Fruit fly (Drosophila melanogaster): ENCODE measurements around the gene FucTB.
A peak's percentile ranks its signal among the peaks of the same experiment; 100 is the strongest.

Gene FucTB

dm6 chr2L:9388013-9388605, 42.7 kb downstream of the FucTB start (continued):
- TF ChIP-seq Ptx1 (GFP tag; IDR thresholded peaks at IDR 0.05) (peak; percentile 79), CG10654 (GFP tag; optimal IDR thresholded peaks at IDR 0.05) (peak; percentile 46), Sry-β (GFP tag; optimal IDR thresholded peaks at IDR 0.05) (no peak), ems (GFP tag; optimal IDR thresholded peaks at IDR 0.05) (peak; percentile 59), psq (GFP tag; optimal IDR thresholded peaks at IDR 0.05) (peak; percentile 28), Rfx (GFP tag; IDR thresholded peaks at IDR 0.05) (peak; percentile 94), CG18476 (GFP tag; optimal IDR thresholded peaks at IDR 0.05) (peak; percentile 20), Bdp1 (GFP tag; optimal IDR thresholded peaks at IDR 0.05) (peak; percentile 29), pb (GFP tag; optimal IDR thresholded peaks at IDR 0.05) (peak; percentile 66), ci (GFP tag; IDR thresholded peaks at IDR 0.05) (0 out of 3 replicates have a peak, but pooled peaks have one; percentile 32), CG17361 (GFP tag; IDR thresholded peaks at IDR 0.05) (peak; percentile 29; the same call in 1 of the 3 replicates), BEAF-32 (GFP tag; optimal IDR thresholded peaks at IDR 0.05) (no peak), CG1024 (GFP tag; IDR thresholded peaks at IDR 0.05) (no peak), CG9215 (GFP tag; IDR thresholded peaks at IDR 0.05) (peak; percentile 58), gsb (GFP tag; IDR thresholded peaks at IDR 0.05) (peak; percentile 69), CG30403 (GFP tag; optimal IDR thresholded peaks at IDR 0.05) (peak; percentile 75), HLHmδ (GFP tag; optimal IDR thresholded peaks at IDR 0.05) (no peak), CG8089 (GFP tag; optimal IDR thresholded peaks at IDR 0.05) (no peak), mam (GFP tag; optimal IDR thresholded peaks at IDR 0.05) (peak; percentile 88), Xrp1 (GFP tag; IDR thresholded peaks at IDR 0.05) (peak; percentile 29; the same call in 1 of the 2 replicates), BtbVII (GFP tag; optimal IDR thresholded peaks at IDR 0.05) (peak; percentile 55), CG1233 (GFP tag; optimal IDR thresholded peaks at IDR 0.05) (peak; percentile 40), CG31388 (GFP tag; optimal IDR thresholded peaks at IDR 0.05) (no peak), twi (tag; optimal IDR thresholded peaks at IDR 0.05) (no peak), z (GFP tag; IDR thresholded peaks at IDR 0.05) (no peak), Lpt (GFP tag; optimal IDR thresholded peaks at IDR 0.05) (no peak), Max (GFP tag; optimal IDR thresholded peaks at IDR 0.05) (peak; percentile 40), usp (GFP tag; optimal IDR thresholded peaks at IDR 0.05) (no peak), slou (GFP tag; optimal IDR thresholded peaks at IDR 0.05) (peak; percentile 52), CG8478 (optimal IDR thresholded peaks at IDR 0.05) (no peak), gcm (GFP tag; optimal IDR thresholded peaks at IDR 0.05) (no peak), Dfd (GFP tag; optimal IDR thresholded peaks at IDR 0.05) (no peak), CG31224 (GFP tag; IDR thresholded peaks at IDR 0.05) (peak; percentile 51; the same call in 1 of the 2 replicates), jigr1 (GFP tag; IDR thresholded peaks at IDR 0.05) (no peak), CG6654 (GFP tag; optimal IDR thresholded peaks at IDR 0.05) (no peak), wek (GFP tag; optimal IDR thresholded peaks at IDR 0.05) (no peak), dmrt99B (tag; optimal IDR thresholded peaks at IDR 0.05) (peak; percentile 66), Hand (GFP tag; optimal IDR thresholded peaks at IDR 0.05) (no peak), Hr51 (GFP tag; optimal IDR thresholded peaks at IDR 0.05) (peak; percentile 53 to 58), tin (GFP tag; optimal IDR thresholded peaks at IDR 0.05) (peak; percentile 54), HLH54F (GFP tag; optimal IDR thresholded peaks at IDR 0.05) (peak; percentile 82), CG8290 (GFP tag; optimal IDR thresholded peaks at IDR 0.05) (no peak), CG8290 (tag; optimal IDR thresholded peaks at IDR 0.05) (peak in 1 of 2 experiments; percentile 95), Hr39 (optimal IDR thresholded peaks at IDR 0.05) (no peak), CG15073 (GFP tag; optimal IDR thresholded peaks at IDR 0.05) (no peak), Mrtf (GFP tag; IDR thresholded peaks at IDR 0.05) (peak; percentile 59; the same call in 1 of the 3 replicates), Meics (GFP tag; optimal IDR thresholded peaks at IDR 0.05) (peak; percentile 82), CG18764 (GFP tag; optimal IDR thresholded peaks at IDR 0.05) (peak; percentile 14), wdn (GFP tag; IDR thresholded peaks at IDR 0.05) (peak; percentile 69), wor (GFP tag; IDR thresholded peaks at IDR 0.05) (no peak), CrebB (tag; optimal IDR thresholded peaks at IDR 0.05) (peak; percentile 31), lbe (GFP tag; optimal IDR thresholded peaks at IDR 0.05) (peak; percentile 63), CG10366 (GFP tag; IDR thresholded peaks at IDR 0.05) (peak; percentile 58)
